Worm (Caenorhabditis elegans) whole organism, young adult: Measurements from ENCODE around the gene str-136.
A peak's percentile ranks its signal among the peaks of the same experiment; 100 is the strongest.

Experiments
- B0336.3 ChIP-seq: fragments of 200-800 bp; sonication (Bioruptor generic); IDR thresholded peaks from 2 replicates; pipeline ENCODE4 v1.3.6; 2022; ENCODE audit warnings: missing genetic modification characterization, missing compliant biosample characterization
- C06A6.2 ChIP-seq: fragments of 200-800 bp; sonication (Bioruptor generic); conservative IDR thresholded peaks from 2 replicates; pipeline ENCODE4 v1.3.6; 2022; ENCODE audit warnings: missing genetic modification characterization, missing compliant biosample characterization
- F23B12.7 ChIP-seq: sonication (generic microtip); optimal IDR thresholded peaks from 2 replicates; lab custom pipeline; 2017; ENCODE audit warnings: missing genetic modification characterization, mild to moderate bottlenecking, missing compliant biosample characterization, antibody characterized with exemption, moderate library complexity; ENCODE audit not compliant: insufficient read depth
- F39B2.1 ChIP-seq: fragments of 200-800 bp; sonication (Bioruptor generic); IDR thresholded peaks from 2 replicates; pipeline ENCODE4 v1.3.6; 2022; ENCODE audit warnings: missing genetic modification reagents, missing genetic modification characterization, missing compliant biosample characterization
- F49E8.2 ChIP-seq: sonication (generic microtip); optimal IDR thresholded peaks from 3 replicates; lab custom pipeline; 2017; ENCODE audit warnings: missing genetic modification characterization, mild to moderate bottlenecking, missing compliant biosample characterization, antibody characterized with exemption, moderate library complexity; ENCODE audit not compliant: insufficient read depth
- K12H6.12 ChIP-seq: fragments of 200-800 bp; sonication (Bioruptor generic); optimal IDR thresholded peaks from 2 replicates; lab custom pipeline; 2018; ENCODE audit warnings: mild to moderate bottlenecking, missing genetic modification characterization, missing compliant biosample characterization
- T26A5.8 ChIP-seq: sonication (generic microtip); optimal IDR thresholded peaks from 2 replicates; lab custom pipeline; 2016; ENCODE audit warnings: missing genetic modification characterization, missing compliant biosample characterization
- Y53G8AR.9 ChIP-seq: fragments of 200-800 bp; sonication (Bioruptor generic); conservative IDR thresholded peaks from 2 replicates; pipeline ENCODE4 v1.3.6; 2022; ENCODE audit warnings: missing genetic modification reagents, missing genetic modification characterization, missing compliant biosample characterization
- Y56A3A.18 ChIP-seq: fragments of 200-800 bp; sonication (Bioruptor generic); IDR thresholded peaks from 2 replicates; pipeline ENCODE4 v1.3.6; 2022; ENCODE audit warnings: missing genetic modification reagents, missing genetic modification characterization, missing compliant biosample characterization
- Y67H2A.10 ChIP-seq: fragments of 200-800 bp; sonication (Bioruptor generic); conservative IDR thresholded peaks from 2 replicates; pipeline ENCODE4 v1.3.6; 2022; ENCODE audit warnings: missing genetic modification reagents, missing genetic modification characterization, missing compliant biosample characterization
- atf-7 ChIP-seq: sonication (generic microtip); optimal IDR thresholded peaks from 2 replicates; lab custom pipeline; 2017; ENCODE audit warnings: mild to moderate bottlenecking, missing genetic modification characterization, missing compliant biosample characterization
- attf-6 ChIP-seq: fragments of 200-800 bp; sonication (Bioruptor generic); IDR thresholded peaks from 2 replicates; pipeline ENCODE4 v1.3.6; 2022; ENCODE audit warnings: missing genetic modification reagents, missing genetic modification characterization, missing compliant biosample characterization
- bed-1 ChIP-seq: fragments of 200-800 bp; sonication (Bioruptor generic); IDR thresholded peaks from 2 replicates; pipeline ENCODE4 v1.3.6; 2022; ENCODE audit warnings: missing genetic modification reagents, missing genetic modification characterization, missing compliant biosample characterization
- bed-2 ChIP-seq: fragments of 200-800 bp; sonication (Bioruptor generic); IDR thresholded peaks from 2 replicates; pipeline ENCODE4 v1.3.6; 2022; ENCODE audit warnings: missing genetic modification reagents, missing genetic modification characterization, missing compliant biosample characterization
- ceh-91 ChIP-seq: fragments of 200-800 bp; sonication (Bioruptor generic); IDR thresholded peaks from 2 replicates; pipeline ENCODE4 v1.3.6; 2022; ENCODE audit warnings: missing genetic modification reagents, missing genetic modification characterization, missing compliant biosample characterization
- dpl-1 ChIP-seq: fragments of 150-350 bp; optimal IDR thresholded peaks from 2 replicates; lab custom pipeline; 2014; ENCODE audit warnings: missing biosample characterization, missing genetic modification reagents, missing genetic modification characterization
- efl-1 ChIP-seq: fragments of 150-350 bp; optimal IDR thresholded peaks from 2 replicates; lab custom pipeline; 2014; ENCODE audit warnings: missing biosample characterization, missing genetic modification reagents, missing genetic modification characterization
- egrh-3 ChIP-seq: fragments of 200-800 bp; sonication (Bioruptor generic); IDR thresholded peaks from 2 replicates; pipeline ENCODE4 v1.3.6; 2022; ENCODE audit warnings: missing genetic modification reagents, missing genetic modification characterization, missing compliant biosample characterization
- ekl-4 ChIP-seq: fragments of 200-800 bp; sonication (Bioruptor generic); IDR thresholded peaks from 2 replicates; pipeline ENCODE4 v1.3.6; 2022; ENCODE audit warnings: missing genetic modification reagents, missing genetic modification characterization, missing compliant biosample characterization
- ets-4 ChIP-seq: fragments of 200-800 bp; sonication (Bioruptor generic); optimal IDR thresholded peaks from 2 replicates; lab custom pipeline; 2018; ENCODE audit warnings: mild to moderate bottlenecking, missing genetic modification characterization, missing compliant biosample characterization
- gei-17 ChIP-seq: fragments of 200-800 bp; sonication (Bioruptor generic); optimal IDR thresholded peaks from 2 replicates; lab custom pipeline; 2018; ENCODE audit warnings: mild to moderate bottlenecking, missing genetic modification characterization, missing compliant biosample characterization
- hlh-12 ChIP-seq: sonication (generic microtip); optimal IDR thresholded peaks from 2 replicates; lab custom pipeline; 2016; ENCODE audit warnings: missing genetic modification characterization, missing compliant biosample characterization
- hmg-1.2 ChIP-seq: fragments of 200-800 bp; sonication (Bioruptor generic); IDR thresholded peaks from 2 replicates; pipeline ENCODE4 v1.3.6; 2022; ENCODE audit warnings: missing genetic modification reagents, missing genetic modification characterization, missing compliant biosample characterization
- hsf-1 ChIP-seq: fragments of 200-800 bp; sonication (Bioruptor generic); IDR thresholded peaks from 2 replicates; pipeline ENCODE4 v1.3.6; 2022; ENCODE audit warnings: missing genetic modification reagents, missing genetic modification characterization, missing compliant biosample characterization
- let-607 ChIP-seq, 2 experiments: fragments of 200-800 bp in 1 of 2; sonication (Bioruptor generic) in 1 of 2; sonication (generic microtip) in 1 of 2; optimal IDR thresholded peaks; 2 replicates each; lab custom pipeline; 2016 to 2018; ENCODE audit warnings: mild to moderate bottlenecking in 2 of 2, missing compliant biosample characterization in 2 of 2, missing genetic modification characterization in 2 of 2, moderate library complexity in 2 of 2, missing genotype in 1 of 2
- lin-26 ChIP-seq: fragments of 200-800 bp; sonication (Bioruptor generic); IDR thresholded peaks from 2 replicates; pipeline ENCODE4 v1.3.6; 2022; ENCODE audit warnings: missing genetic modification reagents, missing genetic modification characterization, missing compliant biosample characterization
- lin-35 ChIP-seq, 3 experiments: fragments of 150-350 bp in 2 of 3; sonication (generic microtip) in 1 of 3; optimal IDR thresholded peaks; 2 replicates each; lab custom pipeline; 2014 to 2018; ENCODE audit warnings: missing biosample characterization in 3 of 3, missing genetic modification characterization in 3 of 3, missing genetic modification reagents in 3 of 3
- lir-1 ChIP-seq: fragments of 200-800 bp; sonication (Bioruptor generic); conservative IDR thresholded peaks from 2 replicates; pipeline ENCODE4 v1.3.6; 2022; ENCODE audit warnings: missing genetic modification reagents, missing genetic modification characterization, missing compliant biosample characterization
- madf-6 ChIP-seq: fragments of 200-800 bp; sonication (Bioruptor generic); IDR thresholded peaks from 2 replicates; pipeline ENCODE4 v1.3.6; 2022; ENCODE audit warnings: missing genetic modification reagents, missing genetic modification characterization, missing compliant biosample characterization
- nfya-1 ChIP-seq: sonication (generic microtip); optimal IDR thresholded peaks from 2 replicates; lab custom pipeline; 2017; ENCODE audit warnings: antibody characterized with exemption, missing compliant biosample characterization, missing genetic modification characterization, borderline replicate concordance; ENCODE audit not compliant: insufficient read depth
- nfya-2 ChIP-seq: fragments of 200-800 bp; sonication (Bioruptor generic); IDR thresholded peaks from 2 replicates; pipeline ENCODE4 v1.3.6; 2022; ENCODE audit warnings: missing genetic modification reagents, missing genetic modification characterization, missing compliant biosample characterization
- nfyb-1 ChIP-seq: fragments of 200-800 bp; sonication (Bioruptor generic); IDR thresholded peaks from 2 replicates; pipeline ENCODE4 v1.3.6; 2022; ENCODE audit warnings: missing genetic modification reagents, missing genetic modification characterization, missing compliant biosample characterization
- nhr-179 ChIP-seq: sonication (generic microtip); optimal IDR thresholded peaks from 2 replicates; lab custom pipeline; 2016; ENCODE audit warnings: mild to moderate bottlenecking, missing genetic modification characterization, missing compliant biosample characterization
- nhr-80 ChIP-seq: sonication (generic microtip); optimal IDR thresholded peaks from 2 replicates; lab custom pipeline; 2016; ENCODE audit warnings: missing genetic modification characterization, missing compliant biosample characterization
- nhr-90 ChIP-seq: sonication (generic microtip); optimal IDR thresholded peaks from 2 replicates; lab custom pipeline; 2016; ENCODE audit warnings: missing genotype, mild to moderate bottlenecking, missing genetic modification characterization, missing compliant biosample characterization
- snpc-1.3 ChIP-seq: sonication (generic microtip); optimal IDR thresholded peaks from 2 replicates; lab custom pipeline; 2017; ENCODE audit warnings: missing genetic modification characterization, mild to moderate bottlenecking, missing compliant biosample characterization, antibody characterized with exemption, moderate library complexity, missing genotype, missing genetic modification reagents; ENCODE audit not compliant: insufficient read depth
- snpc-4 ChIP-seq, 5 experiments: fragments of 150-350 bp in 1 of 5; sonication (generic microtip) in 4 of 5; optimal IDR thresholded peaks; 2 replicates each; lab custom pipeline; 2014 to 2018; ENCODE audit warnings: missing genetic modification characterization in 5 of 5, missing biosample characterization in 3 of 5, antibody characterized with exemption in 2 of 5, mild to moderate bottlenecking in 2 of 5, missing compliant biosample characterization in 2 of 5, missing genotype in 2 of 5, moderate library complexity in 2 of 5, missing genetic modification reagents in 1 of 5
- somi-1 ChIP-seq: fragments of 200-800 bp; sonication (Bioruptor generic); optimal IDR thresholded peaks from 2 replicates; lab custom pipeline; 2018; ENCODE audit warnings: mild to moderate bottlenecking, missing genetic modification characterization, missing compliant biosample characterization
- sptf-2 ChIP-seq: fragments of 200-800 bp; sonication (Bioruptor generic); optimal IDR thresholded peaks from 2 replicates; lab custom pipeline; 2018; ENCODE audit warnings: mild to moderate bottlenecking, missing genetic modification characterization, missing compliant biosample characterization
- tbp1 ChIP-seq: fragments of 200-800 bp; sonication (Bioruptor generic); optimal IDR thresholded peaks from 2 replicates; lab custom pipeline; 2018; ENCODE audit warnings: mild to moderate bottlenecking, missing genetic modification characterization, missing compliant biosample characterization
- tlf-1 ChIP-seq: fragments of 200-800 bp; sonication (Bioruptor generic); optimal IDR thresholded peaks from 2 replicates; lab custom pipeline; 2018; ENCODE audit warnings: mild to moderate bottlenecking, missing genetic modification characterization, missing compliant biosample characterization
- unc-62 ChIP-seq: fragments of 150-350 bp; optimal IDR thresholded peaks from 2 replicates; lab custom pipeline; 2014; ENCODE audit warnings: missing biosample characterization, missing genetic modification reagents, missing genetic modification characterization
- zfh-2 ChIP-seq: fragments of 200-800 bp; sonication (Bioruptor generic); conservative IDR thresholded peaks from 2 replicates; pipeline ENCODE4 v1.3.6; 2022; ENCODE audit warnings: missing genetic modification reagents, missing genetic modification characterization, missing compliant biosample characterization
- ztf-18 ChIP-seq: sonication (generic microtip); optimal IDR thresholded peaks from 2 replicates; lab custom pipeline; 2016; ENCODE audit warnings: missing genotype, mild to moderate bottlenecking, missing genetic modification characterization, missing compliant biosample characterization
- ztf-26 ChIP-seq: sonication (generic microtip); optimal IDR thresholded peaks from 2 replicates; lab custom pipeline; 2017; ENCODE audit warnings: missing genetic modification characterization, missing compliant biosample characterization

Gene str-136

ce11 chrV:8268902-8269301 lies 9.8 kb downstream of the str-136 start, which contains the start of the genes asp-6 and asp-12:
asp-6 (minus strand) TSS chrV:8268937.
asp-12 (plus strand) TSS chrV:8269210.
- TF ChIP-seq ztf-26 (no peak), ets-4 (GFP tag; lab: Kevin White, UChicago) (no peak), snpc-4 (GFP tag; optimal IDR thresholded peaks at IDR 0.05; lab: Kevin White, UChicago) (no peak), snpc-4 (tag; optimal IDR thresholded peaks at IDR 0.05; lab: Kevin White, UChicago) (no peak), nhr-80 (peak; percentile 80), efl-1 (GFP tag; lab: Kevin White, UChicago) (no peak)
- TF ChIP-seq, all 124 proteins: peak for 1

- TF ChIP-seq Y53G8AR.9 (GFP tag; lab: Robert Waterston, UW) (peak; percentile 69), tlf-1 (peak; percentile 2), lir-1 (GFP tag; lab: Robert Waterston, UW) (no peak), attf-6 (GFP tag; lab: Robert Waterston, UW) (no peak), nhr-80 (peak; percentile 71), tbp1 (GFP tag; lab: Kevin White, UChicago) (peak; percentile 7), sptf-2 (GFP tag; lab: Kevin White, UChicago) (no peak), lin-35 (GFP tag; optimal IDR thresholded peaks at IDR 0.05; lab: Kevin White, UChicago) (no peak), snpc-4 (GFP tag; optimal IDR thresholded peaks at IDR 0.05; lab: Kevin White, UChicago) (no peak), snpc-4 (tag; optimal IDR thresholded peaks at IDR 0.05; lab: Kevin White, UChicago) (peak in 1 of 4 experiments; percentile 5), snpc-1.3 (tag; lab: Kevin White, UChicago) (no peak), K12H6.12 (tag; lab: Kevin White, UChicago) (no peak), B0336.3 (GFP tag; lab: Robert Waterston, UW) (peak; percentile 16; the same call in 1 of the 2 replicates), nfyb-1 (GFP tag; lab: Robert Waterston, UW) (0 out of 2 replicates have a peak, but pooled peaks have one; percentile 24), nhr-179 (tag; lab: Kevin White, UChicago) (no peak), hsf-1 (GFP tag; lab: Robert Waterston, UW) (no peak), ztf-18 (tag; lab: Kevin White, UChicago) (no peak), dpl-1 (GFP tag; lab: Kevin White, UChicago) (no peak), F49E8.2 (tag; lab: Kevin White, UChicago) (no peak), madf-6 (no peak), T26A5.8 (tag; lab: Kevin White, UChicago) (no peak), nfya-2 (GFP tag; lab: Robert Waterston, UW) (no peak), Y67H2A.10 (GFP tag; lab: Robert Waterston, UW) (no peak), let-607 (tag; optimal IDR thresholded peaks at IDR 0.05; lab: Kevin White, UChicago) (peak in 1 of 2 experiments; percentile 13), bed-1 (no peak), bed-2 (no peak), nhr-90 (tag; lab: Kevin White, UChicago) (no peak), ceh-91 (GFP tag; lab: Robert Waterston, UW) (no peak), C06A6.2 (GFP tag; lab: Robert Waterston, UW) (no peak), hmg-1.2 (GFP tag; lab: Robert Waterston, UW) (no peak), zfh-2 (GFP tag; lab: Robert Waterston, UW) (no peak), ekl-4 (0 out of 2 replicates have a peak, but pooled peaks have one; percentile 21)
Observed at ce11 chrV:8267275-8267674, 11.5 kb downstream of the str-136 start.

DNA sequence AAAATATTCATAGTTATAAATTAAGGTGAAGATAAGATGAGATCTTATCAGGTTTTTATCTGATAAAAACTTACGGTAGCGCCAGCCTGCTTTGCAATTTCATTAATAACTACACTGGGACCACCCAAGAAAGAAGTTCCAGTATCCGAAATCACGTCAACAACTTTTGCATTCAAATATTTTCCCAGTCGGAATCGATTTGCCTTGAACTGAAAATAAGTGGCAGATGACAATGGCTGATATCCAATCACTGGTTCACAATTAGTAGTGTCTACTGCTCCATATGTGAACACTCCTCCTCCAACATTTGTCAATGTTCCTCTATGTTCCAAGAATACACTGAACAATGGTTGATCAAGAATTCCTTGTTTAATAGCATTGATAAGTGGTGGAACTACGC lies 12.5 kb downstream of the str-136 start, which contains the start of gene F21F8.5:
Gene F21F8.5, minus strand, starts transcription at position 101 of the 400 bp plus-strand sequence.
- TF ChIP-seq Y56A3A.18 (no peak), hlh-12 (no peak), lin-26 (GFP tag; lab: Robert Waterston, UW) (no peak), atf-7 (tag; lab: Kevin White, UChicago) (no peak), unc-62 (GFP tag; lab: Kevin White, UChicago) (no peak), F23B12.7 (tag; lab: Kevin White, UChicago) (no peak), nhr-179 (tag; lab: Kevin White, UChicago) (no peak), gei-17 (GFP tag; lab: Kevin White, UChicago) (no peak), F39B2.1 (no peak), hmg-1.2 (GFP tag; lab: Robert Waterston, UW) (no peak), K12H6.12 (tag; lab: Kevin White, UChicago) (no peak), nfya-1 (tag; lab: Kevin White, UChicago) (no peak), B0336.3 (GFP tag; lab: Robert Waterston, UW) (no peak), egrh-3 (GFP tag; lab: Robert Waterston, UW) (no peak), somi-1 (GFP tag; lab: Kevin White, UChicago) (no peak), ztf-18 (tag; lab: Kevin White, UChicago) (no peak)
